Worm (Caenorhabditis elegans) whole organism, L4 larva: ENCODE data around the gene B0001.7.

Experiments used
- T26A8.4 ChIP-seq: fragments of 200-800 bp; sonication (Bioruptor generic); IDR thresholded peaks from 2 replicates; pipeline ENCODE4 v1.3.6; 2022; ENCODE audit warnings: missing genetic modification characterization, missing compliant biosample characterization
- ZK546.5 ChIP-seq, 2 experiments: sonication (generic microtip); optimal IDR thresholded peaks; 2 replicates each; lab custom pipeline; 2017; ENCODE audit warnings: missing biosample characterization in 2 of 2, missing genetic modification characterization in 2 of 2
- ama-1 ChIP-seq: fragments of 150-350 bp; optimal IDR thresholded peaks from 2 replicates; lab custom pipeline; 2014; ENCODE audit warnings: inconsistent platforms, mixed read lengths
- ceh-20 ChIP-seq: fragments of 200-800 bp; sonication (Bioruptor generic); IDR thresholded peaks from 2 replicates; pipeline ENCODE4 v1.3.6; 2022; ENCODE audit warnings: missing genetic modification reagents, missing genetic modification characterization, missing compliant biosample characterization
- ceh-62 ChIP-seq: sonication (generic microtip); optimal IDR thresholded peaks from 2 replicates; lab custom pipeline; 2017; ENCODE audit warnings: missing biosample characterization, missing genetic modification characterization
- daf-12 ChIP-seq: fragments of 150-350 bp; optimal IDR thresholded peaks from 2 replicates; lab custom pipeline; 2014; ENCODE audit warnings: missing biosample characterization, missing genetic modification reagents, missing genetic modification characterization
- fkh-10 ChIP-seq: fragments of 150-350 bp; optimal IDR thresholded peaks from 2 replicates; lab custom pipeline; 2014; ENCODE audit warnings: missing biosample characterization, missing genetic modification reagents, missing genetic modification characterization
- hif-1 ChIP-seq, 2 experiments: sonication (generic microtip); optimal IDR thresholded peaks; 2 replicates each; lab custom pipeline; 2016 to 2017; ENCODE audit warnings: missing compliant biosample characterization in 2 of 2, missing genetic modification characterization in 2 of 2, missing genetic modification reagents in 2 of 2, missing genotype in 2 of 2, mild to moderate bottlenecking in 1 of 2
- lin-13 ChIP-seq: fragments of 150-350 bp; optimal IDR thresholded peaks from 2 replicates; lab custom pipeline; 2014; ENCODE audit warnings: missing biosample characterization, missing genetic modification reagents, missing genetic modification characterization
- sdz-12 ChIP-seq: fragments of 200-800 bp; sonication (Bioruptor generic); optimal IDR thresholded peaks from 2 replicates; lab custom pipeline; 2018; ENCODE audit warnings: mild to moderate bottlenecking, missing genetic modification characterization, missing compliant biosample characterization
- unc-62 ChIP-seq, 3 experiments: fragments of 150-350 bp in 1 of 3; sonication (generic microtip); optimal IDR thresholded peaks in 2 of 3; peaks in 1 of 3; 1 replicate in 1 of 3; 2 replicates in 2 of 3; lab custom pipeline; 2014 to 2017; ENCODE audit warnings: missing biosample characterization in 3 of 3, missing genetic modification characterization in 3 of 3, missing genetic modification reagents in 3 of 3, missing genotype in 1 of 3

- no peak for TF ChIP-seq sdz-12
- TF ChIP-seq daf-12 (tag; lab: Kevin White, UChicago) = no peak
- no peak for TF ChIP-seq unc-62 (GFP tag; optimal IDR thresholded peaks at IDR 0.05 in 1 of 2; lab: Kevin White, UChicago)
- no peak for TF ChIP-seq unc-62 (tag; optimal IDR thresholded peaks at IDR 0.05; lab: Kevin White, UChicago)
- no peak for TF ChIP-seq ceh-20
- no peak for TF ChIP-seq ama-1 (lab: Kevin White, UChicago)
- no peak for TF ChIP-seq fkh-10 (GFP tag; lab: Kevin White, UChicago)
- TF ChIP-seq ZK546.5 (tag; optimal IDR thresholded peaks at IDR 0.05; lab: Kevin White, UChicago) = no peak
- TF ChIP-seq T26A8.4 (GFP tag; lab: Robert Waterston, UW) = no peak
- TF ChIP-seq hif-1 (tag; optimal IDR thresholded peaks at IDR 0.05; lab: Kevin White, UChicago) = no peak
- TF ChIP-seq lin-13 (GFP tag; lab: Kevin White, UChicago) = no peak
- no peak for TF ChIP-seq ceh-62 (tag; lab: Kevin White, UChicago)
These were observed 39.3 kb upstream of the B0001.7 start for ce11 chrIV:12193338-12193737.
